Fruit fly (Drosophila melanogaster) Kc167 (cell line): ENCODE measurements around the gene CG13699.

Experiments used
- Myc ChIP-seq: fragments of >200 bp; optimal IDR thresholded peaks from 2 replicates; lab custom pipeline; 2017; ENCODE audit warnings: missing external identifiers
- Sin3A ChIP-seq: fragments of >200 bp; optimal IDR thresholded peaks from 2 replicates; lab custom pipeline; 2018; ENCODE audit warnings: missing external identifiers
- h ChIP-seq: fragments of >200 bp; optimal IDR thresholded peaks from 3 replicates; lab custom pipeline; 2018; ENCODE audit warnings: missing external identifiers
- insv ChIP-seq: fragments of >200 bp; optimal IDR thresholded peaks from 3 replicates; lab custom pipeline; 2018; ENCODE audit warnings: missing external identifiers
- psq ChIP-seq: fragments of >200 bp; optimal IDR thresholded peaks from 2 replicates; lab custom pipeline; 2017; ENCODE audit warnings: missing external identifiers
- ttk ChIP-seq: sonication (Bioruptor generic); optimal IDR thresholded peaks from 2 replicates; lab custom pipeline; 2017; ENCODE audit warnings: missing external identifiers

CG13699 gene

dm6 chr3L:18179564-18180201, 17.4 kb upstream of the CG13699 start:
- TF ChIP-seq insv (lab: Kevin White, UChicago) (no peak), h (lab: Kevin White, UChicago) (no peak), Myc (lab: Kevin White, UChicago) (no peak), psq (lab: Kevin White, UChicago) (no peak), ttk (no peak)

- no peak for TF ChIP-seq ttk
- TF ChIP-seq insv (lab: Kevin White, UChicago), result no peak
- no peak for TF ChIP-seq psq (lab: Kevin White, UChicago)
- no peak for TF ChIP-seq Myc (lab: Kevin White, UChicago)
- TF ChIP-seq Sin3A (lab: Kevin White, UChicago), result no peak
- TF ChIP-seq h (lab: Kevin White, UChicago), result no peak
Observed at dm6 chr3L:18174833-18175232, 12.5 kb upstream of the CG13699 start.

- TF ChIP-seq h (lab: Kevin White, UChicago) (no peak), ttk (no peak), psq (lab: Kevin White, UChicago) (no peak), insv (lab: Kevin White, UChicago) (no peak), Myc (lab: Kevin White, UChicago) (no peak)
Observed at dm6 chr3L:18173668-18174067, 11.3 kb upstream of the CG13699 start.

DNA sequence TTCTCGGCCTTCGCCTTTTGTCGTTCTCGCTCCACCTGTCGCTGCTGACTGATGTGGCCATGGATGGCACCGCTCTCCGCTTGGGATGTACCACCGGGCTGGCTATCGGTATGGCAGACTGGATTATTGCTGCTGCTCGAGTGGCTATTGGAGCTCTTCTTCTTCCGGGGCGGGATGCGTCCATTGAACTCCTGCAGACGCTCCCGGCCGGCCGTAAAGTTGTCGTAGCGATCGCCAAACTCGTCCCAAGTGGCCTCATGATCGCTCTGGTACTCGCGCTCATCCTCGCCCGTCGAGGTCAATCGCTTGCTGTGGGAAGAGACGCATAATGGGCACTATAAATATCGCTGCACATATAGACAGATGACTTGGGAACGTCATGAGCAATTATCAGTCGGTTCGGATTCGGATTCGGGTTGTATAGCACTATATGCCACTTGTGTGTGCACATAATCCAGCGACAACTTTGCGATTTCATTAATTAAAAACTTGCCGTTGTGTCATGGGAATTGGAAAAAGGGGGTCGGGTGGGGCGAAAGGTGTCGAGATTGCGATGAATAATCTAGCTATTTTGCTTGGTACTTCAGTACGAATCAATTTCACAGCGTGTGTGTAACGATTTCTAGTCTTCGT, 9.9 kb upstream of the CG13699 start:
- no peak for TF ChIP-seq Myc (lab: Kevin White, UChicago)
- TF ChIP-seq psq (lab: Kevin White, UChicago), result no peak
- no peak for TF ChIP-seq insv (lab: Kevin White, UChicago)
- no peak for TF ChIP-seq Sin3A (lab: Kevin White, UChicago)

- TF ChIP-seq Sin3A (lab: Kevin White, UChicago) (no peak), ttk (no peak)
Observed at dm6 chr3L:18171093-18171492, 8.8 kb upstream of the CG13699 start.

dm6 chr3L:18166977-18167528, 4.7 kb upstream of the CG13699 start:
- no peak for TF ChIP-seq h (lab: Kevin White, UChicago)
- no peak for TF ChIP-seq Sin3A (lab: Kevin White, UChicago)

- no peak for TF ChIP-seq Myc (lab: Kevin White, UChicago)
- TF ChIP-seq h (lab: Kevin White, UChicago), result no peak
- TF ChIP-seq insv (lab: Kevin White, UChicago), result no peak
- TF ChIP-seq ttk, result no peak
- no peak for TF ChIP-seq Sin3A (lab: Kevin White, UChicago)
- TF ChIP-seq psq (lab: Kevin White, UChicago), result no peak
Observed at dm6 chr3L:18164804-18165203, 2.5 kb upstream of the CG13699 start.

- TF ChIP-seq insv (lab: Kevin White, UChicago) (no peak), psq (lab: Kevin White, UChicago) (no peak), ttk (no peak), Sin3A (lab: Kevin White, UChicago) (no peak), Myc (lab: Kevin White, UChicago) (no peak), h (lab: Kevin White, UChicago) (no peak)
Observed at dm6 chr3L:18163127-18163526, 805 bp upstream of the CG13699 start.

dm6 chr3L:18161175-18161574, 1.1 kb downstream of the CG13699 start:
- TF ChIP-seq ttk (no peak), insv (lab: Kevin White, UChicago) (no peak), Myc (lab: Kevin White, UChicago) (no peak), h (lab: Kevin White, UChicago) (no peak), psq (lab: Kevin White, UChicago) (no peak), Sin3A (lab: Kevin White, UChicago) (no peak)

DNA sequence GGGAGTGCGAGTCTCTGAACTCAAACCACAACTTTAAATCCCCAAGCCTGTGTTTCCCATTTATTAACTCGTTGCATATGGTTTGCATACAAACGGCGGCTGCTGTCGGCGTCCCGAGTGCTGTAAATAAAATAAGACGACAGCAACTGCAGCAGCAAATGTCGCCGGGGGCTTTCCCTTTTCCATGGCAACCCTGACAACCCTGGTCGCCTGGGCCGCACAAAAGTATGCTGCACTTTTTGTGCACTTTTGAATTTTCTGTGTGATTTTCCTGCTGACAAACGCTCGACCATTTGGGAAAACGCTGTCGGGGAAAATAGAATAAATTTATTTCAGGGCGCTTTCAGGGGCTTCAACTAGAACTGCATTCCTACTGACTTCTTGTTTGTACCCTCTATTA, 8.2 kb downstream of the CG13699 start:
- TF ChIP-seq Sin3A (lab: Kevin White, UChicago), result no peak
- TF ChIP-seq Myc (lab: Kevin White, UChicago), result no peak
- TF ChIP-seq psq (lab: Kevin White, UChicago), result no peak
- TF ChIP-seq ttk, result no peak
- TF ChIP-seq h (lab: Kevin White, UChicago), result no peak
- no peak for TF ChIP-seq insv (lab: Kevin White, UChicago)

DNA sequence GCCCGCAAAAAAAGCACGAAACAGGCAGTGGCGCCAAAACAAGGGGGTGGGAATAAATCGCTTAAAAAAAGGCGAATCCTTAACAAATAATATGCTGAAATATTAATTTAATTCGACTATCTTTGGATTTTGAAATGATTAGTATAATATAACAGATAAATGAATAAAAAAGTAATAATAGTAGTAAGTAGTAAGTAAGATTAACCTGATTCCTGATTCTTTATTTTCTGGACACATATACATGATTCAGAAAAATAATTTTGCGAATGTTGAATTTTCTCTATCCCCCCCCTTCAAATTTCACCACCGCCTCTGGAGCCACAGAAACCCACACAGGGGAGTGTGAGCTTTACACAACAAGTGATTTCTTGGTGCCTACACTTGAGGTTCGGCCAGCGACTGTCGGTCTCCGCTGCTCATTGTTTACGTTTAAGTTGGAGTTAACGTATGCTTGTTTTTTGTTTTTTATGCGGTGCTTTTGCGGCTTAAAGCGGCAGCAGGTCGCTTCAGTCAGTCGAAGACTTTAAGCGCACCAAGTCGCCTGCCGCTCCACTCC, 13.8 kb downstream of the CG13699 start, which contains the start of gene CG7330:
CG7330 (plus strand) TSS at position 506 of the 556 bp plus-strand sequence.
- TF ChIP-seq Sin3A (lab: Kevin White, UChicago) (no peak), psq (lab: Kevin White, UChicago) (no peak), h (lab: Kevin White, UChicago) (no peak), Myc (lab: Kevin White, UChicago) (no peak), ttk (no peak), insv (lab: Kevin White, UChicago) (no peak)

DNA sequence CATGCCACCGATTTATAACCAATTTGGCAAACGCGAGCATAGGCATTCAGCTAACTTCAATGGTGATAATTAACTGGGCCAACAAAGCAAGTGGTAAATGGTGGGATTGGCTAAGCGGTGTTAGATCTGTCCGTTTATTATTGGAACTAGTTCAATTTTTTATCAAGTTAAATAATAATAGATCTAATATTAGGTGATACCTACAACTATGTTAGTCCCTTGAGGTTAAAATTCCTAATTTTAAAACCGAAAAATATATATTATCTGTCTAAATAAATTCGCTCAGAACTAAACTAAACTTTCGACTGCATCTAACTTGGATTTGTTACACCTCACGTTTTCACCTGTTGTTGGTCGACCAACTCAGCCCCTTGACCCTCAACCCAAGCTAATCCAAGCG, 14.7 kb downstream of the CG13699 start:
- TF ChIP-seq ttk (no peak), Myc (lab: Kevin White, UChicago) (no peak), psq (lab: Kevin White, UChicago) (no peak), insv (lab: Kevin White, UChicago) (no peak), h (lab: Kevin White, UChicago) (no peak), Sin3A (lab: Kevin White, UChicago) (no peak)
